Worm (Caenorhabditis elegans): Measurements from ENCODE around the gene F19G12.4.

DNA sequence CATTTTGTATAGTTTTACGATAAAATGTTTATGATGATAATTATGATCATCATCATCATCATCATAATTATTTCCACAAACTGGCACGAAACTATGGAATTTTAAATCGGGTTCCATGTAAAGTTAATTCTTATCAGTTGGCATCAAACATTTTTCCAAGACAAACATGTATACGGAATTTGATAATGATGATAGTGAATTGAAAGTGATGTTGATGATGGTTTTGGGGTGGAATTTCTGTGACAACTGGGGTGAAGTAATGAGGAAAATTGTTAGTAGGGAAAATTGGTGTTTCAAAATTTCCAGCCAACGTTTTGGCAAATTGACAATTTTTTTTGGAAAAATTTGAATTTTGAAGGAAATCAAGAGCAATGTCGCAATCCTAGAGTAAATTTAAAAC is 42.7 kb downstream of the F19G12.4 start:
- TF ChIP-seq nhr-237 (tag; optimal IDR thresholded peaks at IDR 0.05) (no peak), sptf-1 (tag; optimal IDR thresholded peaks at IDR 0.05) (no peak), lsy-2 (tag; optimal IDR thresholded peaks at IDR 0.05) (no peak), nhr-76 (tag; optimal IDR thresholded peaks at IDR 0.05) (no peak), ces-1 (GFP tag; optimal IDR thresholded peaks at IDR 0.05) (no peak), M03D4.4 (tag; optimal IDR thresholded peaks at IDR 0.05) (no peak)

Data from whole organism, mixed stage, embryonic.